Worm (Caenorhabditis elegans) whole organism, young adult: ENCODE measurements around the gene snfc-5.
A peak's percentile ranks its signal among the peaks of the same experiment; 100 is the strongest.
"Not testable (repeated sequence)": the region's sequence is repeated elsewhere in the genome, so short reads cannot be mapped to it uniquely, and the experiment has no call there.

Experiments used
- B0019.2 ChIP-seq: fragments of 200-800 bp; sonication (Bioruptor generic); conservative IDR thresholded peaks from 2 replicates; pipeline ENCODE4 v1.3.6; 2022; ENCODE audit warnings: missing genetic modification reagents, missing genetic modification characterization, missing compliant biosample characterization
- B0035.1 ChIP-seq: sonication (generic microtip); optimal IDR thresholded peaks from 2 replicates; lab custom pipeline; 2016; ENCODE audit warnings: missing genetic modification characterization, mild to moderate bottlenecking, missing compliant biosample characterization, missing genotype, missing genetic modification reagents
- D2030.7 ChIP-seq: fragments of 200-800 bp; sonication (Bioruptor generic); IDR thresholded peaks from 2 replicates; pipeline ENCODE4 v1.3.6; 2022; ENCODE audit warnings: missing genetic modification reagents, missing genetic modification characterization, missing compliant biosample characterization
- F23B12.7 ChIP-seq: sonication (generic microtip); optimal IDR thresholded peaks from 2 replicates; lab custom pipeline; 2017; ENCODE audit warnings: missing genetic modification characterization, mild to moderate bottlenecking, missing compliant biosample characterization, antibody characterized with exemption, moderate library complexity; ENCODE audit not compliant: insufficient read depth
- F33H1.4 ChIP-seq: fragments of 200-800 bp; sonication (Bioruptor generic); IDR thresholded peaks from 2 replicates; pipeline ENCODE4 v1.3.6; 2022; ENCODE audit warnings: missing genetic modification reagents, missing genetic modification characterization, missing compliant biosample characterization
- K12H6.12 ChIP-seq: fragments of 200-800 bp; sonication (Bioruptor generic); optimal IDR thresholded peaks from 2 replicates; lab custom pipeline; 2018; ENCODE audit warnings: mild to moderate bottlenecking, missing genetic modification characterization, missing compliant biosample characterization
- Y53G8AR.9 ChIP-seq: fragments of 200-800 bp; sonication (Bioruptor generic); conservative IDR thresholded peaks from 2 replicates; pipeline ENCODE4 v1.3.6; 2022; ENCODE audit warnings: missing genetic modification reagents, missing genetic modification characterization, missing compliant biosample characterization
- Y95B8A.8 ChIP-seq: fragments of 200-800 bp; sonication (Bioruptor generic); IDR thresholded peaks from 2 replicates; pipeline ENCODE4 v1.3.6; 2022; ENCODE audit warnings: missing genetic modification reagents, missing genetic modification characterization, missing compliant biosample characterization
- ZK185.1 ChIP-seq: sonication (generic microtip); optimal IDR thresholded peaks from 2 replicates; lab custom pipeline; 2016; ENCODE audit warnings: mild to moderate bottlenecking, missing genetic modification characterization, missing compliant biosample characterization; ENCODE audit not compliant: poor library complexity, severe bottlenecking
- akir-1 ChIP-seq: fragments of 200-800 bp; sonication (Bioruptor generic); optimal IDR thresholded peaks from 2 replicates; lab custom pipeline; 2018; ENCODE audit warnings: mild to moderate bottlenecking, missing genetic modification characterization, moderate library complexity, missing compliant biosample characterization
- ama-1 ChIP-seq, 3 experiments: fragments of 150-350 bp in 1 of 3; sonication (generic microtip) in 2 of 3; optimal IDR thresholded peaks; 2 replicates each; lab custom pipeline; 2014 to 2018; ENCODE audit warnings: missing biosample characterization in 2 of 3, missing genetic modification characterization in 2 of 3, missing genetic modification reagents in 2 of 3
- cebp-1 ChIP-seq, 2 experiments: fragments of 200-800 bp in 1 of 2; sonication (Bioruptor generic) in 1 of 2; sonication (generic microtip) in 1 of 2; IDR thresholded peaks in 1 of 2; optimal IDR thresholded peaks in 1 of 2; 2 replicates each; pipeline versions ENCODE4 v1.3.6 to Lab custom; 2017 to 2022; ENCODE audit warnings: missing compliant biosample characterization in 2 of 2, missing genetic modification characterization in 2 of 2, mild to moderate bottlenecking in 1 of 2, missing genetic modification reagents in 1 of 2, moderate library complexity in 1 of 2
- cebp-2 ChIP-seq: fragments of 200-800 bp; sonication (Bioruptor generic); IDR thresholded peaks from 2 replicates; pipeline ENCODE4 v1.3.6; 2022; ENCODE audit warnings: missing genetic modification characterization, missing compliant biosample characterization
- ceh-100 ChIP-seq: fragments of 200-800 bp; sonication (Bioruptor generic); IDR thresholded peaks from 2 replicates; pipeline ENCODE4 v1.3.6; 2022; ENCODE audit warnings: missing genetic modification reagents, missing genetic modification characterization, missing compliant biosample characterization
- ceh-40 ChIP-seq: fragments of 200-800 bp; sonication (Bioruptor generic); IDR thresholded peaks from 2 replicates; pipeline ENCODE4 v1.3.6; 2022; ENCODE audit warnings: missing genetic modification characterization, missing compliant biosample characterization
- chd-7 ChIP-seq: sonication (generic microtip); optimal IDR thresholded peaks from 2 replicates; lab custom pipeline; 2016; ENCODE audit warnings: mild to moderate bottlenecking, missing genetic modification characterization, moderate library complexity, missing compliant biosample characterization
- die-1 ChIP-seq: sonication (generic microtip); optimal IDR thresholded peaks from 2 replicates; lab custom pipeline; 2016; ENCODE audit warnings: missing genotype, mild to moderate bottlenecking, missing genetic modification characterization, missing compliant biosample characterization
- ekl-4 ChIP-seq: fragments of 200-800 bp; sonication (Bioruptor generic); IDR thresholded peaks from 2 replicates; pipeline ENCODE4 v1.3.6; 2022; ENCODE audit warnings: missing genetic modification reagents, missing genetic modification characterization, missing compliant biosample characterization
- hlh-26 ChIP-seq: fragments of 200-800 bp; sonication (Bioruptor generic); conservative IDR thresholded peaks from 2 replicates; pipeline ENCODE4 v1.3.6; 2022; ENCODE audit warnings: missing genetic modification reagents, missing genetic modification characterization, missing compliant biosample characterization
- hmg-20 ChIP-seq: fragments of 200-800 bp; sonication (Bioruptor generic); IDR thresholded peaks from 2 replicates; pipeline ENCODE4 v1.3.6; 2022; ENCODE audit warnings: missing genetic modification reagents, missing genetic modification characterization, missing compliant biosample characterization
- lin-26 ChIP-seq: fragments of 200-800 bp; sonication (Bioruptor generic); IDR thresholded peaks from 2 replicates; pipeline ENCODE4 v1.3.6; 2022; ENCODE audit warnings: missing genetic modification reagents, missing genetic modification characterization, missing compliant biosample characterization
- madf-10 ChIP-seq: sonication (generic microtip); optimal IDR thresholded peaks from 2 replicates; lab custom pipeline; 2016; ENCODE audit warnings: mild to moderate bottlenecking, missing genetic modification characterization, missing compliant biosample characterization
- madf-6 ChIP-seq: fragments of 200-800 bp; sonication (Bioruptor generic); IDR thresholded peaks from 2 replicates; pipeline ENCODE4 v1.3.6; 2022; ENCODE audit warnings: missing genetic modification reagents, missing genetic modification characterization, missing compliant biosample characterization
- mcd-1 ChIP-seq: fragments of 200-800 bp; sonication (Bioruptor generic); IDR thresholded peaks from 2 replicates; pipeline ENCODE4 v1.3.6; 2022; ENCODE audit warnings: missing genetic modification reagents, missing genetic modification characterization, missing compliant biosample characterization
- nfya-2 ChIP-seq: fragments of 200-800 bp; sonication (Bioruptor generic); IDR thresholded peaks from 2 replicates; pipeline ENCODE4 v1.3.6; 2022; ENCODE audit warnings: missing genetic modification reagents, missing genetic modification characterization, missing compliant biosample characterization
- nfyb-1 ChIP-seq: fragments of 200-800 bp; sonication (Bioruptor generic); IDR thresholded peaks from 2 replicates; pipeline ENCODE4 v1.3.6; 2022; ENCODE audit warnings: missing genetic modification reagents, missing genetic modification characterization, missing compliant biosample characterization
- nhr-179 ChIP-seq: sonication (generic microtip); optimal IDR thresholded peaks from 2 replicates; lab custom pipeline; 2016; ENCODE audit warnings: mild to moderate bottlenecking, missing genetic modification characterization, missing compliant biosample characterization
- nhr-80 ChIP-seq: sonication (generic microtip); optimal IDR thresholded peaks from 2 replicates; lab custom pipeline; 2016; ENCODE audit warnings: missing genetic modification characterization, missing compliant biosample characterization
- nhr-90 ChIP-seq: sonication (generic microtip); optimal IDR thresholded peaks from 2 replicates; lab custom pipeline; 2016; ENCODE audit warnings: missing genotype, mild to moderate bottlenecking, missing genetic modification characterization, missing compliant biosample characterization
- pbrm-1 ChIP-seq: fragments of 200-800 bp; sonication (Bioruptor generic); IDR thresholded peaks from 2 replicates; pipeline ENCODE4 v1.3.6; 2022; ENCODE audit warnings: missing genetic modification reagents, missing genetic modification characterization, missing compliant biosample characterization
- rcor-1 ChIP-seq: fragments of 200-800 bp; sonication (Bioruptor generic); IDR thresholded peaks from 2 replicates; pipeline ENCODE4 v1.3.6; 2022; ENCODE audit warnings: missing genetic modification reagents, missing genetic modification characterization, missing compliant biosample characterization
- rec-8 ChIP-seq, 2 experiments: sonication (generic microtip); optimal IDR thresholded peaks; 2 replicates each; lab custom pipeline; 2016; ENCODE audit warnings: mild to moderate bottlenecking in 2 of 2, missing genetic modification characterization in 2 of 2, missing genetic modification reagents in 2 of 2, missing genotype in 2 of 2, missing biosample characterization in 1 of 2, missing compliant biosample characterization in 1 of 2, moderate library complexity in 1 of 2
- rpc-1 ChIP-seq, 2 experiments: fragments of 150-350 bp in 1 of 2; sonication (generic microtip) in 1 of 2; optimal IDR thresholded peaks; 2 replicates each; lab custom pipeline; 2014 to 2018; ENCODE audit warnings: missing biosample characterization in 1 of 2, missing genetic modification characterization in 1 of 2, missing genetic modification reagents in 1 of 2, missing genotype in 1 of 2
- somi-1 ChIP-seq: fragments of 200-800 bp; sonication (Bioruptor generic); optimal IDR thresholded peaks from 2 replicates; lab custom pipeline; 2018; ENCODE audit warnings: mild to moderate bottlenecking, missing genetic modification characterization, missing compliant biosample characterization
- tbp1 ChIP-seq: fragments of 200-800 bp; sonication (Bioruptor generic); optimal IDR thresholded peaks from 2 replicates; lab custom pipeline; 2018; ENCODE audit warnings: mild to moderate bottlenecking, missing genetic modification characterization, missing compliant biosample characterization
- zfh-2 ChIP-seq: fragments of 200-800 bp; sonication (Bioruptor generic); conservative IDR thresholded peaks from 2 replicates; pipeline ENCODE4 v1.3.6; 2022; ENCODE audit warnings: missing genetic modification reagents, missing genetic modification characterization, missing compliant biosample characterization
- zim-3 ChIP-seq: sonication (generic microtip); optimal IDR thresholded peaks from 2 replicates; lab custom pipeline; 2017; ENCODE audit warnings: mild to moderate bottlenecking, missing genetic modification characterization, moderate library complexity, missing compliant biosample characterization
- ztf-22 ChIP-seq: fragments of 200-800 bp; sonication (Bioruptor generic); optimal IDR thresholded peaks from 2 replicates; lab custom pipeline; 2018; ENCODE audit warnings: mild to moderate bottlenecking, missing genetic modification characterization, moderate library complexity, missing compliant biosample characterization
- ztf-28 ChIP-seq: fragments of 200-800 bp; sonication (Bioruptor generic); IDR thresholded peaks from 2 replicates; pipeline ENCODE4 v1.3.6; 2022; ENCODE audit warnings: missing genetic modification reagents, missing genetic modification characterization, missing compliant biosample characterization
- ztf-3 ChIP-seq: fragments of 200-800 bp; sonication (Bioruptor generic); optimal IDR thresholded peaks from 2 replicates; lab custom pipeline; 2018; ENCODE audit warnings: mild to moderate bottlenecking, missing genetic modification characterization, missing compliant biosample characterization

snfc-5 gene

ce11 chrIII:4372894-4373293, 31.7 kb upstream of the snfc-5 start (continued):
- TF ChIP-seq nhr-179 (tag; lab: Kevin White, UChicago) (no peak), F23B12.7 (tag; lab: Kevin White, UChicago) (no peak), rcor-1 (GFP tag; lab: Robert Waterston, UW) (no peak)

ce11 chrIII:4374854-4375253, 29.7 kb upstream of the snfc-5 start, which contains the start of gene pals-26:
Gene pals-26 (plus strand): TSS chrIII:4375154.
- TF ChIP-seq B0019.2 (GFP tag; lab: Robert Waterston, UW) (no peak), nhr-90 (tag; lab: Kevin White, UChicago) (no peak), rpc-1 (optimal IDR thresholded peaks at IDR 0.05; lab: Kevin White, UChicago) (no peak), rpc-1 (tag; optimal IDR thresholded peaks at IDR 0.05; lab: Kevin White, UChicago) (no peak), cebp-1 (GFP tag; IDR thresholded peaks at IDR 0.05; lab: Robert Waterston, UW) (no peak), cebp-1 (tag; optimal IDR thresholded peaks at IDR 0.05; lab: Kevin White, UChicago) (no peak), akir-1 (GFP tag; lab: Kevin White, UChicago) (no peak), ztf-22 (no peak), chd-7 (tag; lab: Kevin White, UChicago) (no peak), nfya-2 (GFP tag; lab: Robert Waterston, UW) (no peak), nhr-179 (tag; lab: Kevin White, UChicago) (no peak), D2030.7 (GFP tag; lab: Robert Waterston, UW) (no peak), hlh-26 (GFP tag; lab: Robert Waterston, UW) (no peak)

- peak; percentile 0 for TF ChIP-seq die-1 (tag; lab: Kevin White, UChicago)
- peak; percentile 72 for TF ChIP-seq lin-26 (GFP tag; lab: Robert Waterston, UW)
- peak; percentile 49 for TF ChIP-seq zim-3 (tag; lab: Kevin White, UChicago)
- TF ChIP-seq chd-7 (tag; lab: Kevin White, UChicago): peak; percentile 59
- peak; percentile 42 for TF ChIP-seq ztf-3 (GFP tag; lab: Kevin White, UChicago)
- peak; percentile 25 for TF ChIP-seq ceh-100 (GFP tag; lab: Robert Waterston, UW)
- not testable (repeated sequence) for TF ChIP-seq ama-1 (optimal IDR thresholded peaks at IDR 0.05; lab: Kevin White, UChicago)
- peak in 1 of 2 experiments; percentile 25 for TF ChIP-seq ama-1 (GFP tag; optimal IDR thresholded peaks at IDR 0.05; lab: Kevin White, UChicago)
- peak; percentile 56 for TF ChIP-seq pbrm-1
- TF ChIP-seq rec-8 (tag; optimal IDR thresholded peaks at IDR 0.05; lab: Kevin White, UChicago): peak in 1 of 2 experiments; percentile 8
- TF ChIP-seq Y95B8A.8 (GFP tag; lab: Robert Waterston, UW): 0 out of 2 replicates have a peak, but pooled peaks have one; percentile 20
- 0 out of 2 replicates have a peak, but pooled peaks have one; percentile 39 for TF ChIP-seq ztf-28 (GFP tag; lab: Robert Waterston, UW)
- peak; percentile 47 for TF ChIP-seq F33H1.4 (GFP tag; lab: Robert Waterston, UW)
- TF ChIP-seq ZK185.1 (tag; lab: Kevin White, UChicago): peak; percentile 78
- peak; percentile 86 for TF ChIP-seq nhr-80 (tag; lab: Kevin White, UChicago)
- TF ChIP-seq Y53G8AR.9: 0 out of 2 replicates have a peak, but pooled peaks have one; percentile 24
- 0 out of 2 replicates have a peak, but pooled peaks have one; percentile 33 for TF ChIP-seq ceh-40 (GFP tag; lab: Robert Waterston, UW)
- peak; percentile 73; the same call in 1 of the 2 replicates for TF ChIP-seq D2030.7 (GFP tag; lab: Robert Waterston, UW)
- peak; percentile 77 for TF ChIP-seq tbp1 (GFP tag; lab: Kevin White, UChicago)
- TF ChIP-seq cebp-2 (GFP tag; lab: Robert Waterston, UW): peak; percentile 16; the same call in 1 of the 2 replicates
- TF ChIP-seq hmg-20 (GFP tag; lab: Robert Waterston, UW): peak; percentile 60
- TF ChIP-seq zfh-2 (GFP tag; lab: Robert Waterston, UW): peak; percentile 88
- TF ChIP-seq mcd-1: peak; percentile 68
- peak; percentile 52 for TF ChIP-seq ekl-4 (GFP tag; lab: Robert Waterston, UW)
- peak; percentile 63 for TF ChIP-seq rpc-1 (optimal IDR thresholded peaks at IDR 0.05; lab: Kevin White, UChicago)
- peak; percentile 63 for TF ChIP-seq rpc-1 (tag; optimal IDR thresholded peaks at IDR 0.05; lab: Kevin White, UChicago)
- peak; percentile 9 for TF ChIP-seq madf-10
- peak; percentile 47 for TF ChIP-seq B0035.1 (tag; lab: Kevin White, UChicago)
- peak; percentile 1 for TF ChIP-seq somi-1 (GFP tag; lab: Kevin White, UChicago)
- peak; percentile 82; the same call in 1 of the 2 replicates for TF ChIP-seq nfyb-1 (GFP tag; lab: Robert Waterston, UW)
- TF ChIP-seq madf-6 (GFP tag; lab: Robert Waterston, UW): peak; percentile 28
- TF ChIP-seq K12H6.12 (tag; lab: Kevin White, UChicago): peak; percentile 88
Observed at ce11 chrIII:4378600-4379293, 25.8 kb upstream of the snfc-5 start.
